Worm (Caenorhabditis elegans): ENCODE measurements around the gene clec-117.

Gene clec-117

ce11 chrII:290282-290681, 6.5 kb downstream of the clec-117 start, which contains the start of gene djr-1.1:
Gene djr-1.1, plus strand, starts transcription at chrII:290582.
- no peak for TF ChIP-seq vab-15 (tag; optimal IDR thresholded peaks at IDR 0.05)
- TF ChIP-seq nhr-11 (tag; optimal IDR thresholded peaks at IDR 0.05), result no peak
- no peak for TF ChIP-seq elt-3 (tag; optimal IDR thresholded peaks at IDR 0.05)
- no peak for TF ChIP-seq unc-30 (tag; optimal IDR thresholded peaks at IDR 0.05)
- no peak for TF ChIP-seq lin-39 (tag; optimal IDR thresholded peaks at IDR 0.05)
- TF ChIP-seq blmp-1 (tag; optimal IDR thresholded peaks at IDR 0.05), result no peak
- no peak for TF ChIP-seq ceh-82 (tag; optimal IDR thresholded peaks at IDR 0.05)
- no peak for TF ChIP-seq pag-3 (tag; optimal IDR thresholded peaks at IDR 0.05; ENCODE audit: borderline replicate concordance, insufficient read depth)
- TF ChIP-seq efl-1 (optimal IDR thresholded peaks at IDR 0.05), result no peak
- TF ChIP-seq efl-1 (GFP tag; optimal IDR thresholded peaks at IDR 0.05 in 1 of 2), result no peak
- no peak for TF ChIP-seq zip-4 (GFP tag; optimal IDR thresholded peaks at IDR 0.05)

ce11 chrII:288705-289205, 8.1 kb downstream of the clec-117 start, which contains the start of gene mrpl-41:
Gene mrpl-41, plus strand, starts transcription at chrII:288939.
- TF ChIP-seq blmp-1 (tag; optimal IDR thresholded peaks at IDR 0.05), result no peak
- no peak for TF ChIP-seq unc-98 (GFP tag; IDR thresholded peaks at IDR 0.05)
- no peak for TF ChIP-seq efl-1 (optimal IDR thresholded peaks at IDR 0.05)
- peak in 1 of 2 experiments; percentile 91 for TF ChIP-seq efl-1 (GFP tag; optimal IDR thresholded peaks at IDR 0.05 in 1 of 2)

- no peak for TF ChIP-seq egl-27 (tag; optimal IDR thresholded peaks at IDR 0.05)
- no peak for TF ChIP-seq nhr-237 (tag; optimal IDR thresholded peaks at IDR 0.05)
- no peak for TF ChIP-seq efl-1 (optimal IDR thresholded peaks at IDR 0.05)
- TF ChIP-seq efl-1 (GFP tag; optimal IDR thresholded peaks at IDR 0.05 in 1 of 2), result no peak
- TF ChIP-seq nhr-90 (tag; optimal IDR thresholded peaks at IDR 0.05; ENCODE audit: poor library complexity), result no peak
- TF ChIP-seq lin-35 (GFP tag; optimal IDR thresholded peaks at IDR 0.05), result no peak
- TF ChIP-seq fkh-8 (tag; optimal IDR thresholded peaks at IDR 0.05), result no peak
- TF ChIP-seq fos-1 (tag; optimal IDR thresholded peaks at IDR 0.05), result no peak
- no peak for TF ChIP-seq ztf-4 (tag; optimal IDR thresholded peaks at IDR 0.05)
- TF ChIP-seq lin-15B (tag; optimal IDR thresholded peaks at IDR 0.05), result no peak
- no peak for TF ChIP-seq ceh-8 (GFP tag; optimal IDR thresholded peaks at IDR 0.05)
- no peak for TF ChIP-seq ceh-90 (tag; optimal IDR thresholded peaks at IDR 0.05)
- no peak for TF ChIP-seq aly-2 (tag; optimal IDR thresholded peaks at IDR 0.05)
- no peak for TF ChIP-seq C16A3.4 (tag; optimal IDR thresholded peaks at IDR 0.05)
- TF ChIP-seq Y116A8C.19 (tag; optimal IDR thresholded peaks at IDR 0.05; ENCODE audit: borderline replicate concordance), result no peak
- TF ChIP-seq dpl-1 (GFP tag; optimal IDR thresholded peaks at IDR 0.05), result no peak
- TF ChIP-seq sup-37 (GFP tag; optimal IDR thresholded peaks at IDR 0.05), result no peak
- TF ChIP-seq nhr-20 (tag; optimal IDR thresholded peaks at IDR 0.05), result no peak
- no peak for TF ChIP-seq tbx-2 (tag; optimal IDR thresholded peaks at IDR 0.05)
- TF ChIP-seq hpl-2 (GFP tag; optimal IDR thresholded peaks at IDR 0.05), result no peak
These were observed 10.4 kb downstream of the clec-117 start, which contains the start of gene misc-1 for ce11 chrII:286551-286724. Gene misc-1, plus strand, starts transcription at chrII:286625.

- TF ChIP-seq sup-37 (GFP tag; optimal IDR thresholded peaks at IDR 0.05), result peak; percentile 60
- peak; percentile 95 to 97 for TF ChIP-seq lin-35 (GFP tag; optimal IDR thresholded peaks at IDR 0.05)
- TF ChIP-seq dpl-1 (GFP tag; optimal IDR thresholded peaks at IDR 0.05), result peak; percentile 97 to 98 (median 97)
- TF ChIP-seq pax-3 (tag; optimal IDR thresholded peaks at IDR 0.05), result peak; percentile 63
- TF ChIP-seq ceh-63 (GFP tag; optimal IDR thresholded peaks at IDR 0.05), result no peak
- TF ChIP-seq ztf-4 (tag; optimal IDR thresholded peaks at IDR 0.05), result peak; percentile 27
- peak; percentile 62 for TF ChIP-seq sox-4 (tag; optimal IDR thresholded peaks at IDR 0.05)
- peak; percentile 86 for TF ChIP-seq nhr-90 (tag; optimal IDR thresholded peaks at IDR 0.05; ENCODE audit: poor library complexity)
- no peak for TF ChIP-seq lir-3 (tag; optimal IDR thresholded peaks at IDR 0.05; ENCODE audit: poor library complexity)
- no peak for TF ChIP-seq efl-3 (GFP tag; optimal IDR thresholded peaks at IDR 0.05)
- TF ChIP-seq fos-1 (tag; optimal IDR thresholded peaks at IDR 0.05), result peak; percentile 55
- TF ChIP-seq ztf-11 (tag; optimal IDR thresholded peaks at IDR 0.05), result peak in 1 of 2 experiments; percentile 54
- no peak for TF ChIP-seq nhr-84 (tag; optimal IDR thresholded peaks at IDR 0.05)
- no peak for TF ChIP-seq ama-1 (optimal IDR thresholded peaks at IDR 0.05)
- TF ChIP-seq irx-1 (tag; optimal IDR thresholded peaks at IDR 0.05), result peak; percentile 87
- TF ChIP-seq efl-1 (optimal IDR thresholded peaks at IDR 0.05), result peak; percentile 76 to 97
- peak; percentile 97 to 100 for TF ChIP-seq efl-1 (GFP tag; optimal IDR thresholded peaks at IDR 0.05 in 1 of 2)
- TF ChIP-seq unc-30 (tag; optimal IDR thresholded peaks at IDR 0.05), result no peak
- no peak for TF ChIP-seq hlh-4 (tag; optimal IDR thresholded peaks at IDR 0.05)
- no peak for TF ChIP-seq fkh-10 (GFP tag; optimal IDR thresholded peaks at IDR 0.05)
- TF ChIP-seq ces-1 (GFP tag; optimal IDR thresholded peaks at IDR 0.05), result no peak
- peak; percentile 88 for TF ChIP-seq xbp-1 (tag; optimal IDR thresholded peaks at IDR 0.05)
- TF ChIP-seq lin-14 (GFP tag; optimal IDR thresholded peaks at IDR 0.05), result peak; percentile 89
These were observed 10.9 kb downstream of the clec-117 start, which contains the start of gene B0432.10 for ce11 chrII:285627-286550. Gene B0432.10, minus strand, starts transcription at chrII:286275.

Measured in whole organism, L1 larva.